Worm (Caenorhabditis elegans) whole organism, L3 larva: Measurements from ENCODE around the gene Y37H2A.10.

Experiments used
- aly-2 ChIP-seq: fragments of 150-350 bp; optimal IDR thresholded peaks from 2 replicates; lab custom pipeline; 2014; ENCODE audit warnings: missing biosample characterization, missing genetic modification characterization
- ama-1 ChIP-seq: fragments of 150-350 bp; optimal IDR thresholded peaks from 2 replicates; lab custom pipeline; 2018
- ceh-16 ChIP-seq: sonication (generic microtip); optimal IDR thresholded peaks from 2 replicates; lab custom pipeline; 2017; ENCODE audit warnings: missing biosample characterization, missing genetic modification characterization
- daf-12 ChIP-seq: fragments of 150-350 bp; optimal IDR thresholded peaks from 2 replicates; lab custom pipeline; 2014; ENCODE audit warnings: missing biosample characterization, missing genetic modification reagents, missing genetic modification characterization
- elt-3 ChIP-seq, 3 experiments: fragments of 150-350 bp in 1 of 3; sonication (generic microtip) in 2 of 3; optimal IDR thresholded peaks; 2 replicates in 2 of 3; 4 replicates in 1 of 3; lab custom pipeline; 2014 to 2017; ENCODE audit warnings: missing biosample characterization in 3 of 3, missing genetic modification characterization in 3 of 3
- nhr-77 ChIP-seq: fragments of 150-350 bp; optimal IDR thresholded peaks from 2 replicates; lab custom pipeline; 2014; ENCODE audit warnings: missing biosample characterization, missing genetic modification characterization
- pha-4 ChIP-seq: fragments of 150-350 bp; optimal IDR thresholded peaks from 2 replicates; lab custom pipeline; 2014; ENCODE audit warnings: missing biosample characterization, missing genetic modification reagents, missing genetic modification characterization
- skn-1 ChIP-seq: fragments of 150-350 bp; optimal IDR thresholded peaks from 2 replicates; lab custom pipeline; 2014; ENCODE audit warnings: missing biosample characterization, missing genetic modification characterization
- snpc-4 ChIP-seq: fragments of 150-350 bp; optimal IDR thresholded peaks from 2 replicates; lab custom pipeline; 2014; ENCODE audit warnings: missing biosample characterization, missing genetic modification characterization
- unc-62 ChIP-seq: fragments of 150-350 bp; sonication (generic microtip); optimal IDR thresholded peaks from 4 replicates; lab custom pipeline; 2014; ENCODE audit warnings: missing biosample characterization, missing genetic modification reagents, missing genetic modification characterization
- zag-1 ChIP-seq: fragments of 150-350 bp; optimal IDR thresholded peaks from 2 replicates; lab custom pipeline; 2014; ENCODE audit warnings: missing biosample characterization, missing genetic modification characterization
- ztf-4 ChIP-seq: fragments of 150-350 bp; optimal IDR thresholded peaks from 2 replicates; lab custom pipeline; 2014; ENCODE audit warnings: missing biosample characterization, missing genetic modification characterization

ce11 chrV:18188328-18188727, 49.5 kb downstream of the Y37H2A.10 start, which contains the start of gene clec-245:
- TF ChIP-seq nhr-77 (tag; lab: Kevin White, UChicago) = no peak
- no peak for TF ChIP-seq ztf-4 (tag; lab: Kevin White, UChicago)
- no peak for TF ChIP-seq aly-2 (tag; lab: Kevin White, UChicago)
- no peak for TF ChIP-seq zag-1 (tag; lab: Kevin White, UChicago)
- TF ChIP-seq ceh-16 = no peak
- no peak for TF ChIP-seq snpc-4
- TF ChIP-seq skn-1 (tag; lab: Kevin White, UChicago) = no peak
- TF ChIP-seq daf-12 (tag; lab: Kevin White, UChicago) = no peak
- TF ChIP-seq pha-4 (tag; lab: Kevin White, UChicago) = no peak
- no peak for TF ChIP-seq elt-3 (tag; optimal IDR thresholded peaks at IDR 0.05; lab: Kevin White, UChicago)
- TF ChIP-seq ama-1 (lab: Kevin White, UChicago) = no peak
- no peak for TF ChIP-seq unc-62 (GFP tag; lab: Kevin White, UChicago)
